Fruit fly (Drosophila melanogaster) whole organism, embryonic: ENCODE data around the gene CG31431.
A peak's percentile ranks its signal among the peaks of the same experiment; 100 is the strongest.

ENCODE experiments used
- Atf6 ChIP-seq: fragments of 200-800 bp; sonication (Bioruptor generic); IDR thresholded peaks from 2 replicates; pipeline ENCODE4 v1.3.6; 2022; ENCODE audit warnings: missing biosample characterization, missing genetic modification characterization
- CG10321 ChIP-seq: fragments of 200-800 bp; sonication (Bioruptor generic); IDR thresholded peaks from 2 replicates; pipeline ENCODE4 v1.3.6; 2022; ENCODE audit warnings: missing biosample characterization, missing genetic modification characterization
- CG11456 ChIP-seq: fragments of 200-800 bp; sonication (Bioruptor generic); IDR thresholded peaks from 3 replicates; pipeline ENCODE4 v1.3.6; 2022; ENCODE audit warnings: missing biosample characterization, missing genetic modification characterization
- CG12155 ChIP-seq: fragments of 200-800 bp; sonication (Bioruptor generic); optimal IDR thresholded peaks from 3 replicates; lab custom pipeline; 2016; ENCODE audit warnings: missing biosample characterization, missing genetic modification characterization
- CG12391 ChIP-seq: fragments of 200-800 bp; sonication (Bioruptor generic); optimal IDR thresholded peaks from 3 replicates; lab custom pipeline; 2018; ENCODE audit warnings: missing biosample characterization, mild to moderate bottlenecking, missing genetic modification characterization, moderate library complexity
- CG13624 ChIP-seq: fragments of 200-800 bp; sonication (Bioruptor generic); optimal IDR thresholded peaks from 2 replicates; lab custom pipeline; 2016; ENCODE audit warnings: missing biosample characterization, missing genetic modification characterization
- CG14441 ChIP-seq: fragments of 200-800 bp; sonication (Bioruptor generic); IDR thresholded peaks from 2 replicates; pipeline ENCODE4 v1.3.6; 2022; ENCODE audit warnings: missing biosample characterization, missing genetic modification characterization
- CG14710 ChIP-seq: fragments of 200-800 bp; sonication (Bioruptor generic); optimal IDR thresholded peaks from 3 replicates; lab custom pipeline; 2019; ENCODE audit warnings: missing biosample characterization, mild to moderate bottlenecking, missing genetic modification characterization, moderate library complexity
- CG14965 ChIP-seq: fragments of 200-800 bp; sonication (Bioruptor generic); optimal IDR thresholded peaks from 2 replicates; lab custom pipeline; 2016; ENCODE audit warnings: missing biosample characterization, missing genetic modification characterization, borderline replicate concordance
- CG17328 ChIP-seq: fragments of 200-800 bp; sonication (Bioruptor generic); IDR thresholded peaks from 2 replicates; pipeline ENCODE4 v1.3.6; 2022; ENCODE audit warnings: missing biosample characterization, missing genetic modification characterization
- CG18262 ChIP-seq: fragments of 200-800 bp; optimal IDR thresholded peaks from 3 replicates; lab custom pipeline; 2019; ENCODE audit warnings: missing biosample characterization, mild to moderate bottlenecking, missing genetic modification characterization, moderate library complexity
- CG2120 ChIP-seq: fragments of 200-800 bp; sonication (Bioruptor generic); optimal IDR thresholded peaks from 3 replicates; lab custom pipeline; 2016; ENCODE audit warnings: missing biosample characterization, missing genetic modification characterization
- CG31388 ChIP-seq: fragments of 200-800 bp; sonication (Bioruptor generic); optimal IDR thresholded peaks from 2 replicates; lab custom pipeline; 2016; ENCODE audit warnings: missing biosample characterization, missing genetic modification characterization
- CG31441 ChIP-seq: fragments of 200-800 bp; sonication (Bioruptor generic); IDR thresholded peaks from 2 replicates; pipeline ENCODE4 v1.3.6; 2022; ENCODE audit warnings: missing biosample characterization, missing genetic modification characterization
- CG32767 ChIP-seq: fragments of 200-800 bp; sonication (Bioruptor generic); IDR thresholded peaks from 2 replicates; pipeline ENCODE4 v1.3.6; 2022; ENCODE audit warnings: missing biosample characterization, missing genetic modification characterization
- CG32772 ChIP-seq: fragments of 200-800 bp; sonication (Bioruptor generic); IDR thresholded peaks from 2 replicates; pipeline ENCODE4 v1.3.6; 2022; ENCODE audit warnings: missing biosample characterization, missing genetic modification characterization
- CG33557 ChIP-seq: fragments of 200-800 bp; sonication (Bioruptor generic); optimal IDR thresholded peaks from 2 replicates; lab custom pipeline; 2019; ENCODE audit warnings: missing biosample characterization, mild to moderate bottlenecking, missing genetic modification characterization, moderate library complexity
- CG3407 ChIP-seq: fragments of 200-800 bp; sonication (Bioruptor generic); optimal IDR thresholded peaks from 2 replicates; lab custom pipeline; 2018; ENCODE audit warnings: missing biosample characterization, mild to moderate bottlenecking, missing genetic modification characterization
- CG4707 ChIP-seq: fragments of 200-800 bp; sonication (Bioruptor generic); optimal IDR thresholded peaks from 2 replicates; lab custom pipeline; 2018; ENCODE audit warnings: missing biosample characterization, mild to moderate bottlenecking, missing genetic modification characterization, moderate library complexity
- CG6765 ChIP-seq: fragments of 200-800 bp; sonication (Bioruptor generic); optimal IDR thresholded peaks from 3 replicates; lab custom pipeline; 2017; ENCODE audit warnings: missing biosample characterization, mild to moderate bottlenecking, missing genetic modification characterization
- CG7963 ChIP-seq: fragments of 200-800 bp; sonication (Bioruptor generic); IDR thresholded peaks from 3 replicates; pipeline ENCODE4 v1.3.6; 2022; ENCODE audit warnings: missing biosample characterization, missing genetic modification characterization; ENCODE audit not compliant: partially characterized antibody
- CG7987 ChIP-seq: fragments of 200-800 bp; sonication (Bioruptor generic); optimal IDR thresholded peaks from 2 replicates; lab custom pipeline; 2018; ENCODE audit warnings: missing biosample characterization, mild to moderate bottlenecking, missing genetic modification characterization, moderate library complexity
- CG9817 ChIP-seq: fragments of 200-800 bp; sonication (Bioruptor generic); optimal IDR thresholded peaks from 2 replicates; lab custom pipeline; 2018; ENCODE audit warnings: missing biosample characterization, mild to moderate bottlenecking, missing genetic modification characterization, moderate library complexity
- D19B ChIP-seq: fragments of 200-800 bp; sonication (Bioruptor generic); optimal IDR thresholded peaks from 2 replicates; lab custom pipeline; 2017; ENCODE audit warnings: missing biosample characterization, mild to moderate bottlenecking, missing genetic modification characterization
- Deaf1 ChIP-seq: fragments of 200-800 bp; optimal IDR thresholded peaks from 3 replicates; lab custom pipeline; 2019; ENCODE audit warnings: missing biosample characterization, mild to moderate bottlenecking, missing genetic modification characterization, moderate library complexity
- Eip74EF ChIP-seq, 2 experiments: fragments of 200-800 bp in 1 of 2; fragments of >200 bp in 1 of 2; sonication (Bioruptor generic) in 1 of 2; optimal IDR thresholded peaks; 2 replicates each; lab custom pipeline; 2017 to 2019; ENCODE audit warnings: missing biosample characterization in 2 of 2, missing genetic modification characterization in 2 of 2, mild to moderate bottlenecking in 1 of 2, moderate library complexity in 1 of 2
- Gsc ChIP-seq: fragments of 200-800 bp; sonication (Bioruptor generic); IDR thresholded peaks from 2 replicates; pipeline ENCODE4 v1.3.6; 2022; ENCODE audit warnings: missing biosample characterization, missing genetic modification characterization
- Lim3 ChIP-seq: fragments of 200-800 bp; sonication (Bioruptor generic); IDR thresholded peaks from 2 replicates; pipeline ENCODE4 v1.3.6; 2022; ENCODE audit warnings: missing biosample characterization, missing genetic modification characterization
- NfI ChIP-seq: fragments of 200-800 bp; sonication (Bioruptor generic); optimal IDR thresholded peaks from 3 replicates; lab custom pipeline; 2018; ENCODE audit warnings: missing biosample characterization, mild to moderate bottlenecking, missing genetic modification characterization, moderate library complexity
- Poxn ChIP-seq: fragments of 200-800 bp; sonication (Bioruptor generic); IDR thresholded peaks from 2 replicates; pipeline ENCODE4 v1.3.6; 2022; ENCODE audit warnings: missing biosample characterization, missing genetic modification characterization
- Tbp ChIP-seq: fragments of >200 bp; optimal IDR thresholded peaks from 2 replicates; lab custom pipeline; 2018; ENCODE audit warnings: missing biosample characterization, missing genetic modification characterization
- ash1 ChIP-seq: fragments of 200-800 bp; sonication (Bioruptor generic); optimal IDR thresholded peaks from 2 replicates; lab custom pipeline; 2018; ENCODE audit warnings: missing biosample characterization, mild to moderate bottlenecking, missing genetic modification characterization
- da ChIP-seq: fragments of 200-800 bp; sonication (Bioruptor generic); optimal IDR thresholded peaks from 2 replicates; lab custom pipeline; 2016; ENCODE audit warnings: missing biosample characterization, missing genetic modification characterization
- dan ChIP-seq: fragments of 200-800 bp; sonication (Bioruptor generic); IDR thresholded peaks from 2 replicates; pipeline ENCODE4 v1.3.6; 2022; ENCODE audit warnings: missing biosample characterization, missing genetic modification characterization
- esg ChIP-seq: fragments of 200-800 bp; sonication (Bioruptor generic); conservative IDR thresholded peaks from 2 replicates; pipeline ENCODE4 v1.3.6; 2022; ENCODE audit warnings: missing biosample characterization, missing genetic modification characterization
- fd102C ChIP-seq: fragments of 200-800 bp; sonication (Bioruptor generic); optimal IDR thresholded peaks from 2 replicates; lab custom pipeline; 2018; ENCODE audit warnings: missing biosample characterization, mild to moderate bottlenecking, missing genetic modification characterization, moderate library complexity
- gro ChIP-seq: fragments of 200-800 bp; sonication (Bioruptor generic); optimal IDR thresholded peaks from 2 replicates; lab custom pipeline; 2016; ENCODE audit warnings: missing biosample characterization, missing genetic modification characterization
- gsb-n ChIP-seq: fragments of 200-800 bp; sonication (Bioruptor generic); optimal IDR thresholded peaks from 3 replicates; lab custom pipeline; 2018; ENCODE audit warnings: missing biosample characterization, mild to moderate bottlenecking, missing genetic modification characterization
- gt ChIP-seq: fragments of 200-800 bp; sonication (Bioruptor generic); IDR thresholded peaks from 2 replicates; pipeline ENCODE4 v1.3.6; 2022; ENCODE audit warnings: missing biosample characterization, missing genetic modification characterization
- ind ChIP-seq: fragments of 200-800 bp; sonication (Bioruptor generic); optimal IDR thresholded peaks from 3 replicates; lab custom pipeline; 2016; ENCODE audit warnings: missing biosample characterization, missing genetic modification characterization
- lab ChIP-seq: fragments of 200-800 bp; sonication (Bioruptor generic); optimal IDR thresholded peaks from 3 replicates; lab custom pipeline; 2017; ENCODE audit warnings: missing biosample characterization, missing genetic modification characterization, mild to moderate bottlenecking, moderate library complexity, missing genetic modification reagents
- lilli ChIP-seq: fragments of 200-800 bp; sonication (Bioruptor generic); optimal IDR thresholded peaks from 3 replicates; lab custom pipeline; 2016; ENCODE audit warnings: missing biosample characterization, missing genetic modification characterization
- org-1 ChIP-seq: fragments of 200-800 bp; sonication (Bioruptor generic); optimal IDR thresholded peaks from 2 replicates; lab custom pipeline; 2017; ENCODE audit warnings: missing biosample characterization, missing genetic modification characterization
- pb ChIP-seq: fragments of 200-800 bp; sonication (Bioruptor generic); optimal IDR thresholded peaks from 3 replicates; lab custom pipeline; 2016; ENCODE audit warnings: missing biosample characterization, missing genetic modification characterization
- prd ChIP-seq, 3 experiments: fragments of >200 bp in 2 of 3; fragments of 200-800 bp in 1 of 3; sonication (Bioruptor generic) in 1 of 3; optimal IDR thresholded peaks in 2 of 3; IDR thresholded peaks in 1 of 3; 2 replicates in 2 of 3; 3 replicates in 1 of 3; pipeline versions ENCODE4 v1.3.6 to Lab custom; 2017 to 2022; ENCODE audit warnings: missing biosample characterization in 1 of 3, missing genetic modification characterization in 1 of 3
- pzg ChIP-seq: fragments of 200-800 bp; sonication (Bioruptor generic); optimal IDR thresholded peaks from 3 replicates; lab custom pipeline; 2018; ENCODE audit warnings: missing biosample characterization, mild to moderate bottlenecking, missing genetic modification characterization, moderate library complexity
- tll ChIP-seq, 2 experiments: fragments of 200-800 bp in 1 of 2; fragments of >200 bp in 1 of 2; sonication (Bioruptor generic) in 1 of 2; optimal IDR thresholded peaks; 2 replicates each; lab custom pipeline; 2017 to 2019; ENCODE audit warnings: missing biosample characterization in 2 of 2, missing genetic modification characterization in 2 of 2, mild to moderate bottlenecking in 1 of 2, moderate library complexity in 1 of 2
- trem ChIP-seq: fragments of 200-800 bp; optimal IDR thresholded peaks from 3 replicates; lab custom pipeline; 2019; ENCODE audit warnings: missing biosample characterization, mild to moderate bottlenecking, missing genetic modification characterization, moderate library complexity

Gene CG31431

DNA sequence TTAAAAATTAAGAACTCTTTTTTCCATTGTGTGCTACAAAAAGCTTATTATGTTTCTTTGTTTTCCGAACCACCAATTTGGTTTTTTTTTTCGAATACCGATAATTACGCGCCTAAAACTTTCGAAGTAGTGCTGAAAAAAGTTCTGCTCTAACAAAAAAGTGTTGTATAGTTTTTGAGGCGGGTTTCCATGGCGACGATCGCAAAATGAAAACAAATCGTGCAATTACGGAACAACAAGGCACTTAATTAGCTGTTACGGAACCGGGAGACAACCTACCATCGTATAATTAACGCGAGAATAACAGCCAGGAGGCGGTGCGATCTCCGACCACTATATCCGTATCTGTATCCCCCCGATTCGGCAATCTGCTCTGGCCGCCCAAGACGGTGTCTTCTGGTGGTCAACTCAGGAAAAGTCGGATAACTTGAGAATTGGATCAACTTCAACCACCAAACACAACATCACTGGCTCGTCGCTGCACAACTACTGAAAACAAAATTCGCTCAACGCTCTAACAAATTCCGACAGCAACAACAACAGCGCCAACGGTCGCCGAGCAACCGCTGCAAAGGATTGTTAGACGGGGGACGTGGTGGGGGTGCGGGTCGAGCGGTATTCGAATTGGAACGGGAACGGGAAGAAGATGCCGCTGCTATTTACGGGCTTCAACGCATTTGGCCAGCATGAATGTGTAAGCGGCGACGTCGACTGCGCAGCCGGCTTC is 16.5 kb downstream of the CG31431 start, which contains the start of the genes CG6678 and dnd (continued):
- TF ChIP-seq CG3407 (GFP tag; lab: Kevin White, UChicago) (no peak), gsb-n (no peak), CG6765 (GFP tag; lab: Kevin White, UChicago) (no peak), dan (GFP tag; lab: Robert Waterston, UW) (no peak), Atf6 (GFP tag; lab: Robert Waterston, UW) (no peak), NfI (GFP tag; lab: Kevin White, UChicago) (no peak), D19B (GFP tag; lab: Kevin White, UChicago) (no peak), fd102C (GFP tag; lab: Kevin White, UChicago) (no peak), CG12155 (no peak), CG31388 (GFP tag; lab: Kevin White, UChicago) (no peak), CG32767 (GFP tag; lab: Robert Waterston, UW) (no peak), tll (GFP tag; optimal IDR thresholded peaks at IDR 0.05; lab: Kevin White, UChicago) (no peak), Eip74EF (GFP tag; optimal IDR thresholded peaks at IDR 0.05; lab: Kevin White, UChicago) (no peak), da (GFP tag; lab: Kevin White, UChicago) (no peak), CG18262 (tag; lab: Kevin White, UChicago) (no peak), ash1 (no peak), Deaf1 (no peak)

DNA sequence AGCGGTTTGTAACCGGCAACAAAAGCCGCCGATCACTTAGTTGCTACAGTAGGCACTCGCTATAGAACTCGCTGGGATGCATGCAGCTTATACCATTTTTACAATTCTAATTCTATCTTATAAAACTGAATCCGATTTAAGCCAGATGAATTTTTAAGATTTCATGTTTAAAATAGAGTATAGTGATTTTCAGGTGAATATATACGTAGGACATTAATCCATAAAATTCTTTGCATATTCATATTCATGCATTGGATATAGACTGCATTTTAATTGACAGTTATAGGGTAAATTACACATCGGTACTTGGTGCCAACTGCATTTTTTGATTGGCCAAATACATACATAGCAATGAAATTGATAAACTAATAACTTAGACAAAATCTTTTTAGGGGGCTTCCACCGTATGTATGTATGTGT is 17.1 kb downstream of the CG31431 start:
- TF ChIP-seq CG13624 (GFP tag; lab: Kevin White, UChicago) (no peak), CG9817 (peak; percentile 19), lilli (GFP tag; lab: Kevin White, UChicago) (no peak), prd (optimal IDR thresholded peaks at IDR 0.05; lab: Kevin White, UChicago) (no peak), prd (GFP tag; IDR thresholded peaks at IDR 0.05; lab: Robert Waterston, UW) (peak; percentile 67), CG17328 (GFP tag; lab: Robert Waterston, UW) (peak; percentile 41; the same call in 1 of the 2 replicates), CG7987 (GFP tag; lab: Kevin White, UChicago) (no peak), lab (GFP tag; lab: Kevin White, UChicago) (no peak), CG12391 (peak; percentile 31), CG18262 (tag; lab: Kevin White, UChicago) (peak; percentile 79), Lim3 (GFP tag; lab: Robert Waterston, UW) (no peak), CG10321 (no peak), gro (GFP tag; lab: Kevin White, UChicago) (no peak), CG7963 (GFP tag; lab: Robert Waterston, UW) (no peak), CG14965 (GFP tag; lab: Kevin White, UChicago) (no peak), trem (no peak), pb (GFP tag; lab: Kevin White, UChicago) (no peak), pzg (GFP tag; lab: Kevin White, UChicago) (no peak), CG2120 (peak; percentile 11), org-1 (GFP tag; lab: Kevin White, UChicago) (no peak), Poxn (GFP tag; lab: Robert Waterston, UW) (no peak), esg (GFP tag; lab: Robert Waterston, UW) (peak; percentile 39; the same call in 1 of the 2 replicates), CG31441 (GFP tag; lab: Robert Waterston, UW) (no peak), CG11456 (GFP tag; lab: Robert Waterston, UW) (peak; percentile 57; the same call in 1 of the 3 replicates), CG33557 (GFP tag; lab: Kevin White, UChicago) (peak; percentile 13), ind (GFP tag; lab: Kevin White, UChicago) (peak; percentile 51), CG14710 (tag; lab: Kevin White, UChicago) (peak; percentile 38), CG32772 (GFP tag; lab: Robert Waterston, UW) (peak; percentile 67), Tbp (GFP tag; lab: Kevin White, UChicago) (no peak), CG14441 (GFP tag; lab: Robert Waterston, UW) (peak; percentile 47), CG4707 (no peak), CG12155 (peak; percentile 7), gt (no peak), Gsc (GFP tag; lab: Robert Waterston, UW) (no peak)
